Fruit fly (Drosophila melanogaster): ENCODE results near the gene Dnaaf4.

- TF ChIP-seq Clk (GFP tag; optimal IDR thresholded peaks at IDR 0.05) (no peak), CG33017 (tag; optimal IDR thresholded peaks at IDR 0.05) (no peak), CG14711 (tag; optimal IDR thresholded peaks at IDR 0.05) (no peak), CG5204 (GFP tag; optimal IDR thresholded peaks at IDR 0.05) (no peak), kay (GFP tag; ENCODE audit: borderline replicate concordance) (no peak), cnc (optimal IDR thresholded peaks at IDR 0.05) (no peak)
Observed at dm6 chr2L:11170549-11170948, 49.0 kb upstream of the Dnaaf4 start.
